Worm (Caenorhabditis elegans) whole organism, early embryonic: ENCODE results near the gene stdh-2.

Source experiments
- B0310.2 ChIP-seq: sonication (generic microtip); optimal IDR thresholded peaks from 2 replicates; lab custom pipeline; 2016; ENCODE audit warnings: mild to moderate bottlenecking, missing genetic modification characterization, missing compliant biosample characterization
- F13C5.2 ChIP-seq: sonication (generic microtip); optimal IDR thresholded peaks from 2 replicates; lab custom pipeline; 2017; ENCODE audit warnings: mild to moderate bottlenecking, missing genetic modification characterization, inconsistent platforms, missing compliant biosample characterization
- ama-1 ChIP-seq: fragments of 150-350 bp; optimal IDR thresholded peaks from 2 replicates; lab custom pipeline; 2014

DNA sequence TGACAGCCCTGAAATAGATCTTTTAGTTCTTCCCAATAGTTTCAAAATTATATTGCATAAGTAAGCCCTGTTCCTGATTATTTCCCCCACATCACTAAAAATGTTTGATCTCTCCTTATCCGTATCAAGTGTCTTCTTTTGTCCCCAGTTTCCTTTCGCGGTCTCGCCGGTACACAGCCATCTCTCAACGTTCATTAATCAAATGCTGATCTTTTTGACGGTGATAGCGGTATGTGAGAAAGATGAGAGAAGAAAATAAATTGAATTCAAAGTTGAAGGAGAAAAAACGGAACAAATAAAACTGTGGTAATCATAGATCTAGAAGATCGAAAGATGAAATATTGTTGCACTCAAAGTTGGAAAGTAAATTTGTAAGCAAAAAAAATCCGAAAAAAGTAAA is 12.4 kb upstream of the stdh-2 start:
- TF ChIP-seq ama-1 (lab: Kevin White, UChicago) (no peak), B0310.2 (tag; lab: Kevin White, UChicago) (no peak), F13C5.2 (tag; lab: Kevin White, UChicago) (no peak)
